Worm (Caenorhabditis elegans): ENCODE data around the gene C47D12.5.
A peak's percentile ranks its signal among the peaks of the same experiment; 100 is the strongest.

C47D12.5 gene

DNA sequence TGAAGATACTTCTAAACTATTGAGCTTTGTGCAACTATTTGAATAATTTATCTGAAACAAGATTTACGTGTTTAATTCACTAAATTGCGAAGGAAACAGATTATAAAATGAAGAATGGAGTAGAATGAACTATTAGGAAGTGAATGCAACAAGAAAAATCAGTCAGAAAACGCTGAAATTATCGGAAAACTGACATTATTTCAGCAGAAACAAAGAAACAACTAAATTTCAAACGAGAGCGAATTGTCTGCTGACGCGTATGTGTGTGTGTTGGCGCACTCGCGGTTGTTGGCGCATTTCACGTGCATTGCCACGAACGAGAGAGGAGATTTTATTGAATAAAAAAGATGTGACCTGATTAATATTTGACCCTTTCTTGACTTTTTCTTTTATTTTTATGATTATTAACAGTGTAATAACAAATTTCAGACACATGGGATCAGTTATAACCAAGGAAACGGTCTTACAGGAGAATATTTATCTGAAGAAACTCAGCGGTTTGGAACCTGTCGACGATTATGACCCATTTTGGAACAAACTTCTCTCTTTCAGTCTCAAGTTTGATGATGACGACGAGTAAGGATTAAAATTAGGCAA is 9.1 kb downstream of the C47D12.5 start, which contains the start of the genes trr-1 and C47D12.2:
trr-1 (minus strand) TSS at position 51 of the 597 bp plus-strand sequence.
C47D12.2 (plus strand) TSS at position 430 of the 597 bp plus-strand sequence.
- TF ChIP-seq nhr-12 (tag; optimal IDR thresholded peaks at IDR 0.05) (no peak), sma-9 (GFP tag; optimal IDR thresholded peaks at IDR 0.05) (peak; percentile 54), sma-9 (tag; optimal IDR thresholded peaks at IDR 0.05) (no peak), unc-55 (GFP tag; optimal IDR thresholded peaks at IDR 0.05) (no peak), fos-1 (tag; optimal IDR thresholded peaks at IDR 0.05) (peak; percentile 43), mdl-1 (tag; optimal IDR thresholded peaks at IDR 0.05) (no peak), R02D3.7 (tag; optimal IDR thresholded peaks at IDR 0.05) (peak; percentile 14), nhr-129 (tag; optimal IDR thresholded peaks at IDR 0.05) (peak; percentile 81), lin-11 (tag; optimal IDR thresholded peaks at IDR 0.05) (peak; percentile 58), unc-39 (tag; optimal IDR thresholded peaks at IDR 0.05) (no peak), nhr-21 (tag; optimal IDR thresholded peaks at IDR 0.05) (peak; percentile 10), elt-3 (tag; optimal IDR thresholded peaks at IDR 0.05) (no peak), sma-3 (GFP tag; optimal IDR thresholded peaks at IDR 0.05) (peak; percentile 64), Y55F3AM.14 (GFP tag; optimal IDR thresholded peaks at IDR 0.05) (no peak), mab-5 (tag; optimal IDR thresholded peaks at IDR 0.05) (peak; percentile 2), sem-4 (tag; optimal IDR thresholded peaks at IDR 0.05) (no peak), nhr-23 (tag; optimal IDR thresholded peaks at IDR 0.05) (no peak), lsy-2 (tag; optimal IDR thresholded peaks at IDR 0.05) (peak in 1 of 2 experiments; percentile 69), lin-13 (GFP tag; optimal IDR thresholded peaks at IDR 0.05) (no peak), ceh-82 (tag; optimal IDR thresholded peaks at IDR 0.05) (no peak), ZK546.5 (tag; optimal IDR thresholded peaks at IDR 0.05) (no peak)

DNA sequence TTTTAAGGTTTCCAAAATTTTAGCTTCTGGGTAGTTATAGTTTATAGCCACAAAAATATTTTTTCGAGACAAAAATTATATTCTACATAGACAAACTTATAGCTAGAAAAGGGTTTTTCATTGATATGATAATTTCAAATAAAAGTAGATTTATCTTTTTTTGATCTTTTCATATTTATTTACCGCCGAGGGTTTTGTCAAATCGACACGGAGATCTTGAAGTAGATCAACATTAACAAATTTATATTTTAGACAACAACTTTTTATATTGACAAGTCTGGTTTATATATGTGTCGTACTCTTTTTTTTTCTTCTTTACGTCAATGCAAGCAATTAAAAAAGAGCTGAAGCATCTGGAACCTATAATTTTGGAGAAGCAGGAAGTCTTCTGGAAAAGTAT is 26.2 kb downstream of the C47D12.5 start:
- TF ChIP-seq sma-3 (GFP tag; optimal IDR thresholded peaks at IDR 0.05) (no peak), nhr-129 (tag; optimal IDR thresholded peaks at IDR 0.05) (no peak), alr-1 (tag; optimal IDR thresholded peaks at IDR 0.05) (no peak), peb-1 (tag; optimal IDR thresholded peaks at IDR 0.05) (no peak), lin-13 (GFP tag; optimal IDR thresholded peaks at IDR 0.05) (no peak)

DNA sequence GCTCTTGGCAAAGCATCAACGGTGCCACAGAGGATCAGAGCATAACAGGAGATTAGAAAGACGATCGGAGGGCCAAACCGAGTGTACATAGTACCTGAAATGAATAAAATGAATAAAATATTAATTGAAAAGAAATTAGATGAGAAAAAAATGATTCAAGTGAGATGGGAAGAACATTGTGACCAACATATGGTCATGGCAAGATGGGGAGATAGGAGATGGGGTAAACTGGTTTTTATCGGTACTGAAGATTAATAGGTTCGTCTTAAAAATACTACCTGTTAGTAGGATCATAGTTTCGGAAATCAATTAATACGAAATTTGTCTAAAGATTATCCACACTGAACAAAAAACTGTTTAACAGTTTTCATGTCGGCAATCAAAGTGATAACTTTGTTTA is 28.0 kb downstream of the C47D12.5 start, which contains the start of gene nep-1:
nep-1 (minus strand) TSS at position 101 of the 400 bp plus-strand sequence.
- TF ChIP-seq unc-55 (GFP tag; optimal IDR thresholded peaks at IDR 0.05), result no peak
- TF ChIP-seq sma-9 (GFP tag; optimal IDR thresholded peaks at IDR 0.05), result peak; percentile 24
- no peak for TF ChIP-seq sma-9 (tag; optimal IDR thresholded peaks at IDR 0.05)

DNA sequence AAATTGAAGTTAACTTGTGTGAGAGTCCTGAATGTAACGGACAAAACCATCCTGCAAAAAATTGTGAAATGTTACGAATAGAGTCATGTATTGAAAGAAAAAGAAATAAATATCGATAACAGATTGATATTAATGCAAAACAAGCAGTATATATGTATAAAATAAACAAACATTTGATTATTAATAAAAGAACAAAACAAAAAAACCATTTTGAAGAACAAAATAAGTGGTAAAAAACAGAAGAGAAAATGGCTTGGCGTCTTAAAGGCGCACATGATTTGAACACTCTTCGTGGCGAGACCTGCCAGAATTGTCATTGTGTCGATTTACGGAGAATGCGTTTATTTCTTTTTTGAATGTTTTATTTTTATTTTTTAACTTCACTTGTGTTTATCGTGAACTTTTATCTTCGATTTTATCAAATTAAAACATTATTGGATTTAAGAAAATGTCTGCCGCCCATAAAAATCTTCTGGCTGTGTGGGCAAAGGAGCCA is 32.4 kb downstream of the C47D12.5 start, which contains the start of the genes rad-23 and rpn-12:
rad-23 (minus strand) TSS at position 51 of the 496 bp plus-strand sequence.
rpn-12 (plus strand) TSS at position 446 of the 496 bp plus-strand sequence.
- TF ChIP-seq sem-4 (tag; optimal IDR thresholded peaks at IDR 0.05), result no peak
- TF ChIP-seq gmeb-1 (tag; optimal IDR thresholded peaks at IDR 0.05), result peak; percentile 68
- peak; percentile 60 for TF ChIP-seq mab-5 (tag; optimal IDR thresholded peaks at IDR 0.05)
- TF ChIP-seq nhr-129 (tag; optimal IDR thresholded peaks at IDR 0.05), result peak; percentile 76
- TF ChIP-seq crh-2 (tag; optimal IDR thresholded peaks at IDR 0.05), result peak; percentile 67
- peak; percentile 92 for TF ChIP-seq unc-55 (GFP tag; optimal IDR thresholded peaks at IDR 0.05)
- peak; percentile 39 for TF ChIP-seq sma-3 (GFP tag; optimal IDR thresholded peaks at IDR 0.05)
- TF ChIP-seq ama-1 (optimal IDR thresholded peaks at IDR 0.05), result no peak
- TF ChIP-seq lin-11 (tag; optimal IDR thresholded peaks at IDR 0.05), result peak; percentile 41
- TF ChIP-seq lin-13 (GFP tag; optimal IDR thresholded peaks at IDR 0.05), result peak; percentile 45
- TF ChIP-seq skn-1 (tag; optimal IDR thresholded peaks at IDR 0.05), result peak; percentile 99
- no peak for TF ChIP-seq nhr-6 (tag; optimal IDR thresholded peaks at IDR 0.05)
- peak; percentile 86 for TF ChIP-seq C34F6.9 (tag; optimal IDR thresholded peaks at IDR 0.05)
- TF ChIP-seq blmp-1 (tag; optimal IDR thresholded peaks at IDR 0.05; ENCODE audit: insufficient read depth), result peak; percentile 5
- TF ChIP-seq fos-1 (tag; optimal IDR thresholded peaks at IDR 0.05), result peak; percentile 50
- TF ChIP-seq nhr-11 (tag; optimal IDR thresholded peaks at IDR 0.05), result no peak
- TF ChIP-seq snpc-4 (tag; optimal IDR thresholded peaks at IDR 0.05), result no peak
- TF ChIP-seq peb-1 (tag; optimal IDR thresholded peaks at IDR 0.05), result no peak
- peak in 1 of 2 experiments; percentile 86 for TF ChIP-seq lsy-2 (tag; optimal IDR thresholded peaks at IDR 0.05)
- TF ChIP-seq elt-3 (tag; optimal IDR thresholded peaks at IDR 0.05), result no peak
- peak; percentile 45 for TF ChIP-seq sma-9 (GFP tag; optimal IDR thresholded peaks at IDR 0.05)
- TF ChIP-seq sma-9 (tag; optimal IDR thresholded peaks at IDR 0.05), result no peak
- peak; percentile 47 for TF ChIP-seq R02D3.7 (tag; optimal IDR thresholded peaks at IDR 0.05)

DNA sequence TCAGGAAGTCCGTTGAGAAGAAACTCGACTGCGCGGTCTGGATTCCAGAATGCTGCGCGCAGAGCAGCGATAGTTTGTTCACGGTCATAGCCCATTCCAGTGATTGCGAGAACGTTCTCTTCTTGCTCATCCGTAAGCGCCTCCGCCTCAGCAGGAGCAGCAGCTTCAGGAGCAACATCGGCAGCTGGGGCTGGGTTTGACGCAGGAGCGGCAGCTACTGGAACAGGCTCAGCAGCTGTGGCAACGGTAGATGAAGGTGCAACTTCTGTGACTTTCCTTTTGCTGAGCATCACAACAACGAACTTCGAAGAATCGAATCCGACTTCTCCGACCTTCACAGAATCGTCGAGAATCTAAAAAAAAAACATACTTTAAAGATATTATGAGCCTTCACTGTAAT is 33.0 kb downstream of the C47D12.5 start:
- no peak for TF ChIP-seq egl-27 (tag; optimal IDR thresholded peaks at IDR 0.05)
- no peak for TF ChIP-seq zag-1 (tag; optimal IDR thresholded peaks at IDR 0.05)
- no peak for TF ChIP-seq lin-13 (GFP tag; optimal IDR thresholded peaks at IDR 0.05)
- TF ChIP-seq dmd-4 (tag; optimal IDR thresholded peaks at IDR 0.05), result no peak
- no peak for TF ChIP-seq mab-5 (tag; optimal IDR thresholded peaks at IDR 0.05)
- TF ChIP-seq nhr-11 (tag; optimal IDR thresholded peaks at IDR 0.05), result no peak
- TF ChIP-seq nhr-10 (tag; optimal IDR thresholded peaks at IDR 0.05), result no peak
- TF ChIP-seq elt-1 (tag; optimal IDR thresholded peaks at IDR 0.05), result no peak
- no peak for TF ChIP-seq C34F6.9 (tag; optimal IDR thresholded peaks at IDR 0.05)
- no peak for TF ChIP-seq nhr-237 (tag; optimal IDR thresholded peaks at IDR 0.05)
- no peak for TF ChIP-seq fos-1 (tag; optimal IDR thresholded peaks at IDR 0.05)
- no peak for TF ChIP-seq ztf-11 (tag; optimal IDR thresholded peaks at IDR 0.05)
- no peak for TF ChIP-seq nhr-6 (tag; optimal IDR thresholded peaks at IDR 0.05)
- no peak for TF ChIP-seq nhr-21 (tag; optimal IDR thresholded peaks at IDR 0.05)
- no peak for TF ChIP-seq lin-39 (tag; optimal IDR thresholded peaks at IDR 0.05)
- TF ChIP-seq R02D3.7 (tag; optimal IDR thresholded peaks at IDR 0.05), result no peak
- no peak for TF ChIP-seq unc-62 (GFP tag; optimal IDR thresholded peaks at IDR 0.05)
- TF ChIP-seq nhr-12 (tag; optimal IDR thresholded peaks at IDR 0.05), result no peak
- TF ChIP-seq nhr-129 (tag; optimal IDR thresholded peaks at IDR 0.05), result no peak
- TF ChIP-seq nhr-25 (tag; optimal IDR thresholded peaks at IDR 0.05), result no peak
